Fruit fly (Drosophila melanogaster) whole organism, embryonic: ENCODE data around the gene dpy.

Experiments
- ATbp ChIP-seq: fragments of 200-800 bp; sonication (Bioruptor generic); optimal IDR thresholded peaks from 2 replicates; lab custom pipeline; 2017; ENCODE audit warnings: missing biosample characterization, mild to moderate bottlenecking, missing genetic modification characterization, missing genetic modification reagents
- BtbVII ChIP-seq: fragments of 200-800 bp; sonication (Bioruptor generic); optimal IDR thresholded peaks from 3 replicates; lab custom pipeline; 2017; ENCODE audit warnings: missing biosample characterization, mild to moderate bottlenecking, missing genetic modification characterization
- Bteb2 ChIP-seq: fragments of 200-800 bp; sonication (Bioruptor generic); optimal IDR thresholded peaks from 2 replicates; lab custom pipeline; 2016; ENCODE audit warnings: missing biosample characterization, missing genetic modification characterization
- CG11504 ChIP-seq: fragments of 200-800 bp; sonication (Bioruptor generic); optimal IDR thresholded peaks from 3 replicates; lab custom pipeline; 2019; ENCODE audit warnings: missing biosample characterization, mild to moderate bottlenecking, missing genetic modification characterization, moderate library complexity
- CG12219 ChIP-seq: fragments of 200-800 bp; sonication (Bioruptor generic); optimal IDR thresholded peaks from 3 replicates; lab custom pipeline; 2018; ENCODE audit warnings: missing biosample characterization, mild to moderate bottlenecking, missing genetic modification characterization
- CG13287 ChIP-seq: fragments of 200-800 bp; sonication (Bioruptor generic); IDR thresholded peaks from 2 replicates; pipeline ENCODE4 v1.3.6; 2022; ENCODE audit warnings: missing biosample characterization, missing genetic modification characterization; ENCODE audit not compliant: partially characterized antibody
- CG15514 ChIP-seq: fragments of 200-800 bp; sonication (Bioruptor generic); optimal IDR thresholded peaks from 3 replicates; lab custom pipeline; 2017; ENCODE audit warnings: missing biosample characterization, missing genetic modification characterization, mild to moderate bottlenecking, moderate library complexity, missing genetic modification reagents
- CG1647 ChIP-seq: fragments of 200-800 bp; sonication (Bioruptor generic); optimal IDR thresholded peaks from 3 replicates; lab custom pipeline; 2016; ENCODE audit warnings: missing biosample characterization, missing genetic modification characterization
- CG16863 ChIP-seq: fragments of 200-800 bp; sonication (Bioruptor generic); optimal IDR thresholded peaks from 3 replicates; lab custom pipeline; 2016; ENCODE audit warnings: missing biosample characterization, missing genetic modification characterization
- CG1832 ChIP-seq: fragments of 200-800 bp; sonication (Bioruptor generic); optimal IDR thresholded peaks from 2 replicates; lab custom pipeline; 2017; ENCODE audit warnings: missing biosample characterization, mild to moderate bottlenecking, missing genetic modification characterization, inconsistent platforms
- CG18599 ChIP-seq: fragments of 200-800 bp; sonication (Bioruptor generic); optimal IDR thresholded peaks from 3 replicates; lab custom pipeline; 2017; ENCODE audit warnings: missing biosample characterization, missing genetic modification characterization, mild to moderate bottlenecking, moderate library complexity, missing genetic modification reagents
- CG2129 ChIP-seq: fragments of 200-800 bp; sonication (Bioruptor generic); IDR thresholded peaks from 2 replicates; pipeline ENCODE4 v1.3.6; 2022; ENCODE audit warnings: missing biosample characterization, missing genetic modification characterization; ENCODE audit not compliant: partially characterized antibody
- CG2202 ChIP-seq: fragments of 200-800 bp; sonication (Bioruptor generic); optimal IDR thresholded peaks from 2 replicates; lab custom pipeline; 2018; ENCODE audit warnings: missing biosample characterization, mild to moderate bottlenecking, missing genetic modification characterization
- CG3163 ChIP-seq: fragments of 200-800 bp; sonication (Bioruptor generic); optimal IDR thresholded peaks from 3 replicates; lab custom pipeline; 2016; ENCODE audit warnings: missing biosample characterization, missing genetic modification characterization
- CG4328 ChIP-seq: fragments of 200-800 bp; sonication (Bioruptor generic); optimal IDR thresholded peaks from 3 replicates; lab custom pipeline; 2017; ENCODE audit warnings: missing biosample characterization, missing genetic modification reagents, missing genetic modification characterization
- CG43689 ChIP-seq: fragments of 200-800 bp; sonication (Bioruptor generic); IDR thresholded peaks from 2 replicates; pipeline ENCODE4 v1.3.6; 2022; ENCODE audit warnings: missing biosample characterization, missing genetic modification characterization
- CG5245 ChIP-seq: fragments of 200-800 bp; sonication (Bioruptor generic); optimal IDR thresholded peaks from 3 replicates; lab custom pipeline; 2016; ENCODE audit warnings: missing biosample characterization, missing genetic modification characterization
- CG5953 ChIP-seq: fragments of 200-800 bp; sonication (Bioruptor generic); IDR thresholded peaks from 2 replicates; pipeline ENCODE4 v1.3.6; 2022; ENCODE audit warnings: missing biosample characterization, missing genetic modification characterization
- CG7271 ChIP-seq: fragments of 200-800 bp; sonication (Bioruptor generic); optimal IDR thresholded peaks from 2 replicates; lab custom pipeline; 2018; ENCODE audit warnings: missing biosample characterization, mild to moderate bottlenecking, missing genetic modification characterization, moderate library complexity
- CG9437 ChIP-seq: fragments of 200-800 bp; sonication (Bioruptor generic); optimal IDR thresholded peaks from 2 replicates; lab custom pipeline; 2018; ENCODE audit warnings: missing biosample characterization, mild to moderate bottlenecking, missing genetic modification characterization
- CHES-1-like ChIP-seq: fragments of 200-800 bp; sonication (Bioruptor generic); optimal IDR thresholded peaks from 2 replicates; lab custom pipeline; 2016; ENCODE audit warnings: missing biosample characterization, missing genetic modification characterization
- Doc2 ChIP-seq: fragments of 200-800 bp; sonication (Bioruptor generic); IDR thresholded peaks from 2 replicates; pipeline ENCODE4 v1.3.6; 2022; ENCODE audit warnings: missing biosample characterization, missing genetic modification characterization
- Fer3 ChIP-seq: fragments of 200-800 bp; sonication (Bioruptor generic); optimal IDR thresholded peaks from 2 replicates; lab custom pipeline; 2018; ENCODE audit warnings: missing biosample characterization, mild to moderate bottlenecking, missing genetic modification characterization, moderate library complexity
- Hey ChIP-seq: fragments of 200-800 bp; sonication (Bioruptor generic); optimal IDR thresholded peaks from 3 replicates; lab custom pipeline; 2018; ENCODE audit warnings: missing biosample characterization, mild to moderate bottlenecking, missing genetic modification characterization
- HmgD ChIP-seq: fragments of 200-800 bp; sonication (Bioruptor generic); optimal IDR thresholded peaks from 3 replicates; lab custom pipeline; 2016; ENCODE audit warnings: missing biosample characterization, missing genetic modification characterization
- Hsf ChIP-seq: fragments of 200-800 bp; sonication (Bioruptor generic); optimal IDR thresholded peaks from 3 replicates; lab custom pipeline; 2016; ENCODE audit warnings: missing biosample characterization, missing genetic modification characterization
- Myb ChIP-seq: fragments of 200-800 bp; sonication (Bioruptor generic); optimal IDR thresholded peaks from 2 replicates; lab custom pipeline; 2016; ENCODE audit warnings: missing biosample characterization, missing genetic modification characterization
- Neu2 ChIP-seq: fragments of 200-800 bp; sonication (Bioruptor generic); optimal IDR thresholded peaks from 3 replicates; lab custom pipeline; 2016; ENCODE audit warnings: missing biosample characterization, missing genetic modification characterization, borderline replicate concordance
- Nf-YA ChIP-seq: fragments of 200-800 bp; sonication (Bioruptor generic); IDR thresholded peaks from 2 replicates; pipeline ENCODE4 v1.3.6; 2022; ENCODE audit warnings: missing biosample characterization, missing genetic modification characterization
- NfI ChIP-seq: fragments of 200-800 bp; sonication (Bioruptor generic); optimal IDR thresholded peaks from 3 replicates; lab custom pipeline; 2018; ENCODE audit warnings: missing biosample characterization, mild to moderate bottlenecking, missing genetic modification characterization, moderate library complexity
- Six4 ChIP-seq: fragments of 200-800 bp; sonication (Bioruptor generic); optimal IDR thresholded peaks from 2 replicates; lab custom pipeline; 2016; ENCODE audit warnings: missing biosample characterization, missing genetic modification characterization
- Spps ChIP-seq: fragments of 200-800 bp; sonication (Bioruptor generic); optimal IDR thresholded peaks from 2 replicates; lab custom pipeline; 2018; ENCODE audit warnings: missing biosample characterization, mild to moderate bottlenecking, missing genetic modification characterization
- Vsx1 ChIP-seq: fragments of 200-800 bp; sonication (Bioruptor generic); optimal IDR thresholded peaks from 2 replicates; lab custom pipeline; 2017; ENCODE audit warnings: missing biosample characterization, mild to moderate bottlenecking, missing genetic modification characterization, missing genetic modification reagents
- ac ChIP-seq: fragments of 200-800 bp; sonication (Bioruptor generic); optimal IDR thresholded peaks from 3 replicates; lab custom pipeline; 2017; ENCODE audit warnings: missing biosample characterization, mild to moderate bottlenecking, missing genetic modification characterization
- ash1 ChIP-seq: fragments of 200-800 bp; sonication (Bioruptor generic); optimal IDR thresholded peaks from 2 replicates; lab custom pipeline; 2018; ENCODE audit warnings: missing biosample characterization, mild to moderate bottlenecking, missing genetic modification characterization
- cad ChIP-seq: fragments of >200 bp; optimal IDR thresholded peaks from 2 replicates; lab custom pipeline; 2017; ENCODE audit warnings: missing biosample characterization, missing genetic modification characterization
- cato ChIP-seq: fragments of 200-800 bp; sonication (Bioruptor generic); optimal IDR thresholded peaks from 2 replicates; lab custom pipeline; 2016; ENCODE audit warnings: missing biosample characterization, missing genetic modification characterization, borderline replicate concordance
- crc ChIP-seq: fragments of 200-800 bp; sonication (Bioruptor generic); optimal IDR thresholded peaks from 2 replicates; lab custom pipeline; 2016; ENCODE audit warnings: missing biosample characterization, missing genetic modification characterization
- danr ChIP-seq: fragments of 200-800 bp; sonication (Bioruptor generic); IDR thresholded peaks from 2 replicates; pipeline ENCODE4 v1.3.6; 2022; ENCODE audit warnings: missing biosample characterization, missing genetic modification characterization
- eyg ChIP-seq: fragments of 200-800 bp; sonication (Bioruptor generic); optimal IDR thresholded peaks from 3 replicates; lab custom pipeline; 2016; ENCODE audit warnings: missing biosample characterization, missing genetic modification characterization
- grn ChIP-seq: fragments of 200-800 bp; sonication (Bioruptor generic); optimal IDR thresholded peaks from 3 replicates; lab custom pipeline; 2017; ENCODE audit warnings: missing biosample characterization, missing genetic modification characterization
- inv ChIP-seq: fragments of 200-800 bp; sonication (Bioruptor generic); IDR thresholded peaks from 2 replicates; pipeline ENCODE4 v1.3.6; 2022; ENCODE audit warnings: missing biosample characterization, missing genetic modification characterization; ENCODE audit not compliant: partially characterized antibody
- lab ChIP-seq: fragments of 200-800 bp; sonication (Bioruptor generic); optimal IDR thresholded peaks from 3 replicates; lab custom pipeline; 2017; ENCODE audit warnings: missing biosample characterization, missing genetic modification characterization, mild to moderate bottlenecking, moderate library complexity, missing genetic modification reagents
- lmd ChIP-seq: fragments of 200-800 bp; sonication (Bioruptor generic); IDR thresholded peaks from 2 replicates; pipeline ENCODE4 v1.3.6; 2022; ENCODE audit warnings: missing biosample characterization, missing genetic modification characterization
- nerfin-1 ChIP-seq: fragments of 200-800 bp; sonication (Bioruptor generic); optimal IDR thresholded peaks from 3 replicates; lab custom pipeline; 2019; ENCODE audit warnings: missing biosample characterization, mild to moderate bottlenecking, missing genetic modification characterization, moderate library complexity
- sima ChIP-seq: fragments of 200-800 bp; sonication (Bioruptor generic); optimal IDR thresholded peaks from 2 replicates; lab custom pipeline; 2016; ENCODE audit warnings: missing biosample characterization, missing genetic modification characterization
- so ChIP-seq: fragments of 200-800 bp; sonication (Bioruptor generic); IDR thresholded peaks from 3 replicates; pipeline ENCODE4 v1.3.6; 2022; ENCODE audit warnings: missing biosample characterization, missing genetic modification characterization
- sob ChIP-seq: fragments of 200-800 bp; sonication (Bioruptor generic); IDR thresholded peaks from 2 replicates; pipeline ENCODE4 v1.3.6; 2022; ENCODE audit warnings: missing biosample characterization, missing genetic modification characterization
- ssp ChIP-seq: fragments of 200-800 bp; sonication (Bioruptor generic); IDR thresholded peaks from 2 replicates; pipeline ENCODE4 v1.3.6; 2022; ENCODE audit warnings: missing biosample characterization, missing genetic modification characterization
- twi ChIP-seq: fragments of 200-800 bp; optimal IDR thresholded peaks from 2 replicates; lab custom pipeline; 2019; ENCODE audit warnings: missing biosample characterization, mild to moderate bottlenecking, missing genetic modification characterization, moderate library complexity
- unpg ChIP-seq: fragments of 200-800 bp; sonication (Bioruptor generic); optimal IDR thresholded peaks from 3 replicates; lab custom pipeline; 2018; ENCODE audit warnings: missing biosample characterization, mild to moderate bottlenecking, missing genetic modification characterization, moderate library complexity

Gene dpy

DNA sequence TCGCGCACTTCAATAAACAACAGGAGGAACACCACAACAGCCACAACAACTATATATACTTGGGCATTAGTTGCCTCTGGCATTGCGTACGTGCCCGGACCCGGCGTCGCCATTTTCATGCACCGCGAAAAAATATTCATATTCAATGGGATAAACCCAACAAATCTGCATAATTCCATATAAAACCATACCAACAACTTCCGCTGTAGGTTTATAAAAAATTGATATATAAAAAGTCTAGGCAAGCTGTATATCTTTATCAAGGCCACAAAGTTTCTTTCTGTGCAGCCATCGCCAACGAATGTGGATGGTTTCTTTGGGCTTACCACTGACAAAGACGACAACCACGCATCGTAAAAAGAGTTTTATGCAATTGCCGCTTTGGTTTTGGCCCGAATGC lies 30.8 kb downstream of the dpy start (continued):
- TF ChIP-seq Bteb2 (GFP tag; lab: Kevin White, UChicago) (peak; percentile 12), CG16863 (GFP tag; lab: Kevin White, UChicago) (peak; percentile 60), CG12219 (GFP tag; lab: Kevin White, UChicago) (peak; percentile 59), CG3163 (GFP tag; lab: Kevin White, UChicago) (no peak), CG15514 (peak; percentile 20), CG18599 (peak; percentile 50), Hey (tag; lab: Kevin White, UChicago) (no peak), Six4 (GFP tag; lab: Kevin White, UChicago) (peak; percentile 52), CG11504 (tag; lab: Kevin White, UChicago) (peak; percentile 85), cato (GFP tag; lab: Kevin White, UChicago) (no peak), sima (GFP tag; lab: Kevin White, UChicago) (no peak), Doc2 (GFP tag; lab: Robert Waterston, UW) (no peak), inv (GFP tag; lab: Robert Waterston, UW) (no peak), CG13287 (no peak), crc (GFP tag; lab: Kevin White, UChicago) (no peak), Myb (GFP tag; lab: Kevin White, UChicago) (no peak), sob (peak; percentile 66), CG4328 (GFP tag; lab: Kevin White, UChicago) (no peak), CHES-1-like (GFP tag; lab: Kevin White, UChicago) (no peak), lmd (GFP tag; lab: Robert Waterston, UW) (peak; percentile 71), Vsx1 (GFP tag; lab: Kevin White, UChicago) (no peak), Hsf (GFP tag; lab: Kevin White, UChicago) (peak; percentile 46), eyg (GFP tag; lab: Kevin White, UChicago) (no peak), CG1832 (no peak), ash1 (GFP tag; lab: Kevin White, UChicago) (no peak), danr (GFP tag; lab: Robert Waterston, UW) (peak; percentile 30; the same call in 1 of the 2 replicates), lab (GFP tag; lab: Kevin White, UChicago) (peak; percentile 72), CG2129 (GFP tag; lab: Robert Waterston, UW) (no peak), ac (GFP tag; lab: Kevin White, UChicago) (no peak), NfI (GFP tag; lab: Kevin White, UChicago) (peak; percentile 64), CG43689 (GFP tag; lab: Robert Waterston, UW) (0 out of 2 replicates have a peak, but pooled peaks have one; percentile 11), CG5953 (GFP tag; lab: Robert Waterston, UW) (peak; percentile 73), Nf-YA (GFP tag; lab: Robert Waterston, UW) (peak; percentile 63), nerfin-1 (tag; lab: Kevin White, UChicago) (peak; percentile 60), so (peak; percentile 75; the same call in 2 of the 3 replicates), cad (no peak), Spps (tag; lab: Kevin White, UChicago) (peak; percentile 7), CG7271 (tag; lab: Kevin White, UChicago) (no peak), Neu2 (no peak), grn (no peak), ATbp (GFP tag; lab: Kevin White, UChicago) (peak; percentile 72), HmgD (GFP tag; lab: Kevin White, UChicago) (no peak), ssp (GFP tag; lab: Robert Waterston, UW) (peak; percentile 57), CG1647 (GFP tag; lab: Kevin White, UChicago) (peak; percentile 27), CG9437 (GFP tag; lab: Kevin White, UChicago) (peak; percentile 35), unpg (GFP tag; lab: Kevin White, UChicago) (peak; percentile 78), CG5245 (GFP tag; lab: Kevin White, UChicago) (peak; percentile 65), twi (tag; lab: Kevin White, UChicago) (peak; percentile 8), Fer3 (tag; lab: Kevin White, UChicago) (peak; percentile 36), BtbVII (GFP tag; lab: Kevin White, UChicago) (no peak), CG2202 (tag; lab: Kevin White, UChicago) (peak; percentile 46)
